Fruit fly (Drosophila melanogaster) S2 (cell line): Measurements from ENCODE around the gene Galphaf.

Source experiments
- CG8478 ChIP-seq: fragments of >200 bp; optimal IDR thresholded peaks from 2 replicates; lab custom pipeline; 2018
- CTCF ChIP-seq, 2 experiments: fragments of >200 bp; optimal IDR thresholded peaks; 2 replicates each; lab custom pipeline; 2018

- TF ChIP-seq CG8478 (no peak), CTCF (optimal IDR thresholded peaks at IDR 0.05; lab: Kevin White, UChicago) (no peak)
Measured at dm6 chr3L:16640509-16641068, 27.1 kb downstream of the Galphaf start.
